Fruit fly (Drosophila melanogaster) whole organism, embryonic: Measurements from ENCODE around the gene brv3.
A peak's percentile ranks its signal among the peaks of the same experiment; 100 is the strongest.

Experiments
- C15 ChIP-seq: fragments of 200-800 bp; sonication (Bioruptor generic); IDR thresholded peaks from 3 replicates; pipeline ENCODE4 v1.3.6; 2022; ENCODE audit warnings: missing biosample characterization, missing genetic modification characterization
- CG11085 ChIP-seq: fragments of 200-800 bp; sonication (Bioruptor generic); IDR thresholded peaks from 2 replicates; pipeline ENCODE4 v1.3.6; 2022; ENCODE audit warnings: missing biosample characterization, missing genetic modification characterization
- CG11093 ChIP-seq: fragments of 200-800 bp; sonication (Bioruptor generic); IDR thresholded peaks from 3 replicates; pipeline ENCODE4 v1.3.6; 2022; ENCODE audit warnings: missing biosample characterization, missing genetic modification characterization
- CG11696 ChIP-seq: fragments of 200-800 bp; sonication (Bioruptor generic); IDR thresholded peaks from 2 replicates; pipeline ENCODE4 v1.3.6; 2022; ENCODE audit warnings: missing biosample characterization, missing genetic modification characterization
- CG12299 ChIP-seq: fragments of 200-800 bp; sonication (Bioruptor generic); optimal IDR thresholded peaks from 2 replicates; lab custom pipeline; 2018; ENCODE audit warnings: missing biosample characterization, mild to moderate bottlenecking, missing genetic modification characterization
- CG1233 ChIP-seq: fragments of 200-800 bp; sonication (Bioruptor generic); optimal IDR thresholded peaks from 4 replicates; lab custom pipeline; 2018; ENCODE audit warnings: missing biosample characterization, mild to moderate bottlenecking, missing genetic modification characterization
- CG1529 ChIP-seq: fragments of 200-800 bp; sonication (Bioruptor generic); optimal IDR thresholded peaks from 3 replicates; lab custom pipeline; 2018; ENCODE audit warnings: missing biosample characterization, missing genetic modification characterization
- CG16863 ChIP-seq: fragments of 200-800 bp; sonication (Bioruptor generic); optimal IDR thresholded peaks from 3 replicates; lab custom pipeline; 2016; ENCODE audit warnings: missing biosample characterization, missing genetic modification characterization
- CG17361 ChIP-seq: fragments of 200-800 bp; sonication (Bioruptor generic); IDR thresholded peaks from 3 replicates; pipeline ENCODE4 v1.3.6; 2022; ENCODE audit warnings: missing biosample characterization, missing genetic modification characterization
- CG1832 ChIP-seq: fragments of 200-800 bp; sonication (Bioruptor generic); optimal IDR thresholded peaks from 2 replicates; lab custom pipeline; 2017; ENCODE audit warnings: missing biosample characterization, mild to moderate bottlenecking, missing genetic modification characterization, inconsistent platforms
- CG2116 ChIP-seq: fragments of 200-800 bp; sonication (Bioruptor generic); optimal IDR thresholded peaks from 3 replicates; lab custom pipeline; 2018; ENCODE audit warnings: missing biosample characterization, mild to moderate bottlenecking, missing genetic modification characterization
- CG3407 ChIP-seq: fragments of 200-800 bp; sonication (Bioruptor generic); optimal IDR thresholded peaks from 2 replicates; lab custom pipeline; 2018; ENCODE audit warnings: missing biosample characterization, mild to moderate bottlenecking, missing genetic modification characterization
- CG5953 ChIP-seq: fragments of 200-800 bp; sonication (Bioruptor generic); IDR thresholded peaks from 2 replicates; pipeline ENCODE4 v1.3.6; 2022; ENCODE audit warnings: missing biosample characterization, missing genetic modification characterization
- CG6765 ChIP-seq: fragments of 200-800 bp; sonication (Bioruptor generic); optimal IDR thresholded peaks from 3 replicates; lab custom pipeline; 2017; ENCODE audit warnings: missing biosample characterization, mild to moderate bottlenecking, missing genetic modification characterization
- CG6791 ChIP-seq: fragments of 200-800 bp; sonication (Bioruptor generic); IDR thresholded peaks from 3 replicates; pipeline ENCODE4 v1.3.6; 2022; ENCODE audit warnings: missing biosample characterization, missing genetic modification characterization; ENCODE audit not compliant: partially characterized antibody
- CG6854 ChIP-seq: fragments of 200-800 bp; sonication (Bioruptor generic); optimal IDR thresholded peaks from 3 replicates; lab custom pipeline; 2017; ENCODE audit warnings: missing biosample characterization, mild to moderate bottlenecking, missing genetic modification characterization
- CG8281 ChIP-seq: fragments of 200-800 bp; sonication (Bioruptor generic); optimal IDR thresholded peaks from 2 replicates; lab custom pipeline; 2018; ENCODE audit warnings: missing biosample characterization, mild to moderate bottlenecking, missing genetic modification characterization, moderate library complexity
- CG8359 ChIP-seq: fragments of 200-800 bp; sonication (Bioruptor generic); optimal IDR thresholded peaks from 2 replicates; lab custom pipeline; 2017; ENCODE audit warnings: missing biosample characterization, mild to moderate bottlenecking, missing genetic modification characterization, borderline replicate concordance
- CrebB ChIP-seq: fragments of 200-800 bp; sonication (Bioruptor generic); optimal IDR thresholded peaks from 3 replicates; lab custom pipeline; 2018; ENCODE audit warnings: missing biosample characterization, mild to moderate bottlenecking, missing genetic modification characterization
- Dad ChIP-seq: fragments of 200-800 bp; sonication (Bioruptor generic); optimal IDR thresholded peaks from 3 replicates; lab custom pipeline; 2016; ENCODE audit warnings: missing biosample characterization, missing genetic modification characterization
- Dbx ChIP-seq: fragments of 200-800 bp; sonication (Bioruptor generic); IDR thresholded peaks from 3 replicates; pipeline ENCODE4 v1.3.6; 2022; ENCODE audit warnings: missing biosample characterization, missing genetic modification characterization
- Elba2 ChIP-seq: fragments of 200-800 bp; sonication (Bioruptor generic); optimal IDR thresholded peaks from 3 replicates; lab custom pipeline; 2016; ENCODE audit warnings: missing biosample characterization, missing genetic modification characterization
- Ets65A ChIP-seq: fragments of 200-800 bp; sonication (Bioruptor generic); peaks from one replicate; lab custom pipeline; 2016; ENCODE audit warnings: missing biosample characterization, missing genetic modification characterization
- Gug ChIP-seq: fragments of 200-800 bp; sonication (Bioruptor generic); IDR thresholded peaks from 4 replicates; pipeline ENCODE4 v1.3.6; 2022; ENCODE audit warnings: missing biosample characterization, missing genetic modification characterization
- MTF-1 ChIP-seq: fragments of 200-800 bp; sonication (Bioruptor generic); optimal IDR thresholded peaks from 2 replicates; lab custom pipeline; 2018; ENCODE audit warnings: missing biosample characterization, mild to moderate bottlenecking, missing genetic modification characterization, borderline replicate concordance
- Nf-YA ChIP-seq: fragments of 200-800 bp; sonication (Bioruptor generic); IDR thresholded peaks from 2 replicates; pipeline ENCODE4 v1.3.6; 2022; ENCODE audit warnings: missing biosample characterization, missing genetic modification characterization
- Nf-YB ChIP-seq: fragments of 200-800 bp; sonication (Bioruptor generic); optimal IDR thresholded peaks from 3 replicates; lab custom pipeline; 2019; ENCODE audit warnings: missing biosample characterization, mild to moderate bottlenecking, missing genetic modification characterization, moderate library complexity
- Sox100B ChIP-seq: fragments of 200-800 bp; sonication (Bioruptor generic); optimal IDR thresholded peaks from 3 replicates; lab custom pipeline; 2018; ENCODE audit warnings: missing biosample characterization, mild to moderate bottlenecking, missing genetic modification characterization
- Sry-δ ChIP-seq: fragments of 200-800 bp; sonication (Bioruptor generic); optimal IDR thresholded peaks from 2 replicates; lab custom pipeline; 2016; ENCODE audit warnings: missing biosample characterization, missing genetic modification characterization
- Taf1 ChIP-seq: fragments of 200-800 bp; sonication (Bioruptor generic); IDR thresholded peaks from 2 replicates; pipeline ENCODE4 v1.3.6; 2022; ENCODE audit warnings: missing biosample characterization, missing genetic modification characterization
- YL-1 ChIP-seq: fragments of 200-800 bp; sonication (Bioruptor generic); optimal IDR thresholded peaks from 3 replicates; lab custom pipeline; 2017; ENCODE audit warnings: missing biosample characterization, mild to moderate bottlenecking, missing genetic modification characterization
- al ChIP-seq: fragments of 200-800 bp; sonication (Bioruptor generic); IDR thresholded peaks from 2 replicates; pipeline ENCODE4 v1.3.6; 2022; ENCODE audit warnings: missing biosample characterization, missing genetic modification characterization
- ap ChIP-seq: fragments of 200-800 bp; sonication (Bioruptor generic); IDR thresholded peaks from 2 replicates; pipeline ENCODE4 v1.3.6; 2022; ENCODE audit warnings: missing biosample characterization, missing genetic modification characterization
- bowl ChIP-seq: fragments of 200-800 bp; sonication (Bioruptor generic); IDR thresholded peaks from 2 replicates; pipeline ENCODE4 v1.3.6; 2022; ENCODE audit warnings: missing biosample characterization, missing genetic modification characterization
- cad ChIP-seq: fragments of >200 bp; optimal IDR thresholded peaks from 2 replicates; lab custom pipeline; 2017; ENCODE audit warnings: missing biosample characterization, missing genetic modification characterization
- chinmo ChIP-seq: fragments of 200-800 bp; sonication (Bioruptor generic); IDR thresholded peaks from 4 replicates; pipeline ENCODE4 v1.3.6; 2022; ENCODE audit warnings: missing biosample characterization, missing genetic modification characterization; ENCODE audit not compliant: partially characterized antibody
- corto ChIP-seq: fragments of 200-800 bp; sonication (Bioruptor generic); optimal IDR thresholded peaks from 2 replicates; lab custom pipeline; 2016; ENCODE audit warnings: missing biosample characterization, mild to moderate bottlenecking, missing genetic modification characterization, moderate library complexity
- crol ChIP-seq: fragments of 200-800 bp; sonication (Bioruptor generic); IDR thresholded peaks from 2 replicates; pipeline ENCODE4 v1.3.6; 2022; ENCODE audit warnings: missing biosample characterization, missing genetic modification characterization
- dmrt99B ChIP-seq: fragments of 200-800 bp; sonication (Bioruptor generic); optimal IDR thresholded peaks from 2 replicates; lab custom pipeline; 2018; ENCODE audit warnings: missing biosample characterization, mild to moderate bottlenecking, missing genetic modification characterization, moderate library complexity
- ewg ChIP-seq: fragments of 200-800 bp; sonication (Bioruptor generic); optimal IDR thresholded peaks from 3 replicates; lab custom pipeline; 2017; ENCODE audit warnings: mild to moderate bottlenecking, missing biosample characterization, missing genetic modification reagents, missing genetic modification characterization
- fd96Cb ChIP-seq: fragments of 200-800 bp; sonication (Bioruptor generic); optimal IDR thresholded peaks from 2 replicates; lab custom pipeline; 2018; ENCODE audit warnings: missing biosample characterization, mild to moderate bottlenecking, missing genetic modification characterization, moderate library complexity
- grau ChIP-seq: fragments of 200-800 bp; optimal IDR thresholded peaks from 3 replicates; lab custom pipeline; 2019; ENCODE audit warnings: missing biosample characterization, mild to moderate bottlenecking, missing genetic modification characterization, moderate library complexity
- ind ChIP-seq: fragments of 200-800 bp; sonication (Bioruptor generic); optimal IDR thresholded peaks from 3 replicates; lab custom pipeline; 2016; ENCODE audit warnings: missing biosample characterization, missing genetic modification characterization
- jing ChIP-seq: fragments of 200-800 bp; sonication (Bioruptor generic); optimal IDR thresholded peaks from 2 replicates; lab custom pipeline; 2018; ENCODE audit warnings: missing biosample characterization, mild to moderate bottlenecking, missing genetic modification characterization
- jumu ChIP-seq: fragments of 200-800 bp; sonication (Bioruptor generic); optimal IDR thresholded peaks from 3 replicates; lab custom pipeline; 2016; ENCODE audit warnings: missing biosample characterization, missing genetic modification characterization
- lbe ChIP-seq: fragments of 200-800 bp; sonication (Bioruptor generic); optimal IDR thresholded peaks from 2 replicates; lab custom pipeline; 2016; ENCODE audit warnings: missing biosample characterization, mild to moderate bottlenecking, missing genetic modification characterization
- repo ChIP-seq: fragments of 200-800 bp; sonication (Bioruptor generic); optimal IDR thresholded peaks from 2 replicates; lab custom pipeline; 2016; ENCODE audit warnings: missing biosample characterization, missing genetic modification characterization
- sd ChIP-seq: fragments of 200-800 bp; sonication (Bioruptor generic); optimal IDR thresholded peaks from 3 replicates; lab custom pipeline; 2018; ENCODE audit warnings: missing biosample characterization, mild to moderate bottlenecking, missing genetic modification characterization, moderate library complexity
- stc ChIP-seq: fragments of 200-800 bp; sonication (Bioruptor generic); IDR thresholded peaks from 2 replicates; pipeline ENCODE4 v1.3.6; 2022; ENCODE audit warnings: missing biosample characterization, missing genetic modification characterization
- ttk ChIP-seq: fragments of 200-800 bp; sonication (Bioruptor generic); IDR thresholded peaks from 2 replicates; pipeline ENCODE4 v2.1.2; 2022; ENCODE audit warnings: missing biosample characterization, missing genetic modification characterization
- twi ChIP-seq: fragments of 200-800 bp; optimal IDR thresholded peaks from 2 replicates; lab custom pipeline; 2019; ENCODE audit warnings: missing biosample characterization, mild to moderate bottlenecking, missing genetic modification characterization, moderate library complexity
- wor ChIP-seq: fragments of 200-800 bp; sonication (Bioruptor generic); IDR thresholded peaks from 2 replicates; pipeline ENCODE4 v1.3.6; 2022; ENCODE audit warnings: missing biosample characterization, missing genetic modification characterization

Gene brv3

DNA sequence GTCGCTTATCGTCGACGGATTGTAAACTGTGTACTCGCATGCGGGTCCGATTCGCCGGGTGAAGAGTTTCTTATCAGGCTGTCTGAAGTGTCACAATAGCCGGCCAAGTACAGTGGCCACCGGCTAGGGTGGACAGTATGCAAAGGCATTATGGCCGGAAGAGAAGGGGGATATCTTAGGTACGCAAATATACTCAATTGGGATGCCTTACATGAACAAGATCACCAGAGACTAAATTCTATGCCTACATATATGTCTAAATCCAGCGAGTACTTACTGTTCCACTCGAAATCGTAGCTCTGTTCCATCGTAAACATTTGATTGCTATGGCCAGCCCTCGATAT, 30.6 kb downstream of the brv3 start (continued):
- TF ChIP-seq CG11093 (GFP tag; lab: Robert Waterston, UW) (peak; percentile 93), MTF-1 (GFP tag; lab: Kevin White, UChicago) (peak; percentile 74), Elba2 (peak; percentile 7), CrebB (tag; lab: Kevin White, UChicago) (peak; percentile 84), wor (GFP tag; lab: Robert Waterston, UW) (peak; percentile 80), jing (GFP tag; lab: Kevin White, UChicago) (peak; percentile 83), corto (peak; percentile 90), stc (GFP tag; lab: Robert Waterston, UW) (peak; percentile 92), C15 (GFP tag; lab: Robert Waterston, UW) (peak; percentile 67; the same call in 1 of the 3 replicates), YL-1 (GFP tag; lab: Kevin White, UChicago) (peak; percentile 47), CG3407 (GFP tag; lab: Kevin White, UChicago) (peak; percentile 63), CG6765 (GFP tag; lab: Kevin White, UChicago) (peak; percentile 85), CG11696 (GFP tag; lab: Robert Waterston, UW) (peak; percentile 83), CG2116 (GFP tag; lab: Kevin White, UChicago) (peak; percentile 23), sd (tag; lab: Kevin White, UChicago) (peak; percentile 73), fd96Cb (tag; lab: Kevin White, UChicago) (peak; percentile 85), CG1233 (peak; percentile 83), CG1529 (GFP tag; lab: Kevin White, UChicago) (peak; percentile 58), cad (GFP tag; lab: Kevin White, UChicago) (no peak), Sox100B (GFP tag; lab: Kevin White, UChicago) (no peak), dmrt99B (peak; percentile 92), CG12299 (tag; lab: Kevin White, UChicago) (peak; percentile 73), jumu (GFP tag; lab: Kevin White, UChicago) (peak; percentile 91), ap (GFP tag; lab: Robert Waterston, UW) (peak; percentile 91), twi (peak; percentile 52), Ets65A (peak; percentile 98), Taf1 (GFP tag; lab: Robert Waterston, UW) (peak; percentile 94), CG17361 (GFP tag; lab: Robert Waterston, UW) (peak; percentile 88), bowl (GFP tag; lab: Robert Waterston, UW) (peak; percentile 85), Gug (GFP tag; lab: Robert Waterston, UW) (peak; percentile 96), grau (tag; lab: Kevin White, UChicago) (peak; percentile 98), CG8281 (tag; lab: Kevin White, UChicago) (peak; percentile 62), CG5953 (GFP tag; lab: Robert Waterston, UW) (peak; percentile 85), Nf-YB (GFP tag; lab: Kevin White, UChicago) (peak; percentile 56), ind (GFP tag; lab: Kevin White, UChicago) (peak; percentile 97), ttk (GFP tag; lab: Robert Waterston, UW) (peak; percentile 95), CG16863 (GFP tag; lab: Kevin White, UChicago) (peak; percentile 84), Sry-δ (GFP tag; lab: Kevin White, UChicago) (peak; percentile 61), Nf-YA (GFP tag; lab: Robert Waterston, UW) (peak; percentile 87), repo (GFP tag; lab: Kevin White, UChicago) (peak; percentile 92), CG8359 (GFP tag; lab: Kevin White, UChicago) (peak; percentile 68), Dad (GFP tag; lab: Kevin White, UChicago) (peak; percentile 89), CG6854 (GFP tag; lab: Kevin White, UChicago) (peak; percentile 90), CG6791 (no peak), al (peak; percentile 91), lbe (GFP tag; lab: Kevin White, UChicago) (peak; percentile 94), CG1832 (GFP tag; lab: Kevin White, UChicago) (no peak), ewg (GFP tag; lab: Kevin White, UChicago) (peak; percentile 75), chinmo (GFP tag; lab: Robert Waterston, UW) (no peak), crol (GFP tag; lab: Robert Waterston, UW) (peak; percentile 55), Dbx (GFP tag; lab: Robert Waterston, UW) (peak; percentile 96), CG11085 (GFP tag; lab: Robert Waterston, UW) (peak; percentile 93)
